Worm (Caenorhabditis elegans): Measurements from ENCODE around the gene M03E7.3.

Gene M03E7.3

DNA sequence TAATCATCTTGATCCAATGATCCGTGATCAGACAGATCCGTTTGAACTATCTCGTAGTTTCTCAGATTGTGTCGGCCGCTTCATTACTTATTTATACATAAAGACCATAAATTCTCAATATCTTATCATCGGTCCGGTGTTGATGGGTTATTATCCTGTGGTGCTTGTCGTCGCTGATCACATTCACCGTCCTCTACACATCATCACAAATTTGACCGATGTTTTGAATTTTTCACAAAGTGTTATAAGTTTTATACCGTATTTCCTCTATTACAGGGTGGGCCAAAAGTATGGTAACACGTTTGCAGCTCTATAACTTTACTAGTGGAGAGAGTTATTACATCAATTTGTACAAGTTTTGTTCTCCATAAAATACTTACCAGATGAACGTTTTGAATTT is 26.9 kb upstream of the M03E7.3 start:
- no peak for TF ChIP-seq nhr-90 (tag; optimal IDR thresholded peaks at IDR 0.05; ENCODE audit: poor library complexity)

DNA sequence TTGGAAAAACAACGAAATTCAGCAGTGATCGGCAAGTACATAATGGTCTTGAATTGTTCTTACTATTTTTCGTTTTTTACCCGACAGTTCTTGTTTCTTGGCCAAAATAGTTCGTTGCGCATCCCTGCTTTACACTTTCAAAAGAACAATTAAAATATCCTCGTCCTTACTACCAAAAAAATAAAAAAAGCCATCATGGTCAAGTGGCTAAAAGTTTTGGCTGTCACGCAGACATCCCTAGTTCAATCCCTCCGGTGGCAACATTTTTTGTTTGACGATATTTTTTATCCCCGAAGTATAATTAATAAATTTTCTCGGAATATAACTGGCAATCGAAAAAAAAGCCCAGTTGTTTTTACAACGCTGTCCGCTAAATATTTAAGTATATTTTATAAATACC is 22.9 kb upstream of the M03E7.3 start:
- TF ChIP-seq unc-130 (tag; optimal IDR thresholded peaks at IDR 0.05) = no peak
- no peak for TF ChIP-seq vab-15 (tag; optimal IDR thresholded peaks at IDR 0.05)
- no peak for TF ChIP-seq hlh-4 (tag; optimal IDR thresholded peaks at IDR 0.05)
- no peak for TF ChIP-seq unc-86 (tag; optimal IDR thresholded peaks at IDR 0.05)
- TF ChIP-seq fkh-4 (tag; optimal IDR thresholded peaks at IDR 0.05; ENCODE audit: borderline replicate concordance) = no peak
- no peak for TF ChIP-seq nhr-76 (tag; optimal IDR thresholded peaks at IDR 0.05)
- no peak for TF ChIP-seq tlp-1 (tag; optimal IDR thresholded peaks at IDR 0.05)
- no peak for TF ChIP-seq lin-35 (GFP tag; optimal IDR thresholded peaks at IDR 0.05)

DNA sequence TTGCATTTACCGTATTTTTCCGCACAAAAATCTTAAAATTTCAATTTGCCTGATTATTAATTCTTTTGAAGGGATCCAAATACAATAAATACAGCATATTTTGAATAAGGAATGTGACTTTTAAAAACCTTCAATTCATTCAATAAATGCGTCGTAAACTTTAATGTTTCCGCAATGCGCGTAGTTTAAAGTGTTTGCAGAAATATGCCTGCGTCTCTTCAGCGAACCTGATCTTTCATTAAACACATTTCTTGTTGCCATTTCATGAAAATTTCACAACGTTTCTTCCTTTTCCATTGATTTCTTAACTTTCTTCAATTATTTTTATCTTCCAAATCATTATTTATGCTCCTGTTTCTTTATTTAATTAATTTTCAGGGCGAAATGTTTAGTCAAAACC is 22.5 kb upstream of the M03E7.3 start, which contains the start of gene vps-37:
TSS of gene vps-37 (plus strand) at position 378 of the 400 bp plus-strand sequence.
- peak; percentile 91 for TF ChIP-seq efl-1 (optimal IDR thresholded peaks at IDR 0.05)
- TF ChIP-seq efl-1 (GFP tag; optimal IDR thresholded peaks at IDR 0.05 in 1 of 2) = peak; percentile 83 to 98
- no peak for TF ChIP-seq ceh-88 (GFP tag; IDR thresholded peaks at IDR 0.05)
- peak; percentile 61 for TF ChIP-seq lin-39 (tag; optimal IDR thresholded peaks at IDR 0.05)
- TF ChIP-seq nhr-71 (tag; optimal IDR thresholded peaks at IDR 0.05) = peak; percentile 87
- no peak for TF ChIP-seq unc-98 (GFP tag; IDR thresholded peaks at IDR 0.05)
- peak; percentile 77 for TF ChIP-seq xbp-1 (tag; optimal IDR thresholded peaks at IDR 0.05)
- peak in 1 of 2 experiments; percentile 34 for TF ChIP-seq ztf-11 (tag; optimal IDR thresholded peaks at IDR 0.05)
- TF ChIP-seq zip-4 (GFP tag; optimal IDR thresholded peaks at IDR 0.05) = no peak
- TF ChIP-seq zag-1 (tag; optimal IDR thresholded peaks at IDR 0.05) = peak; percentile 53
- TF ChIP-seq lin-15B (tag; optimal IDR thresholded peaks at IDR 0.05) = peak; percentile 78
- TF ChIP-seq nhr-76 (tag; optimal IDR thresholded peaks at IDR 0.05) = no peak
- TF ChIP-seq ztf-4 (tag; optimal IDR thresholded peaks at IDR 0.05) = peak; percentile 69
- peak; percentile 86 for TF ChIP-seq rnt-1 (tag; optimal IDR thresholded peaks at IDR 0.05)
- peak; percentile 47 for TF ChIP-seq mef-2 (tag; optimal IDR thresholded peaks at IDR 0.05)
- TF ChIP-seq skn-1 (tag; optimal IDR thresholded peaks at IDR 0.05) = peak; percentile 57
- TF ChIP-seq lin-13 (GFP tag; optimal IDR thresholded peaks at IDR 0.05) = peak; percentile 77
- peak; percentile 54 for TF ChIP-seq lir-3 (tag; optimal IDR thresholded peaks at IDR 0.05; ENCODE audit: poor library complexity)
- TF ChIP-seq fkh-10 (GFP tag; optimal IDR thresholded peaks at IDR 0.05) = no peak
- TF ChIP-seq ceh-63 (GFP tag; optimal IDR thresholded peaks at IDR 0.05) = no peak
- TF ChIP-seq nhr-85 (tag) = peak; percentile 81
- no peak for TF ChIP-seq nhr-12 (tag; optimal IDR thresholded peaks at IDR 0.05)
- peak; percentile 69 for TF ChIP-seq irx-1 (tag; optimal IDR thresholded peaks at IDR 0.05)
- peak; percentile 88 for TF ChIP-seq snu-23 (GFP tag; optimal IDR thresholded peaks at IDR 0.05)
- peak; percentile 33 for TF ChIP-seq nhr-11 (tag; optimal IDR thresholded peaks at IDR 0.05)
- TF ChIP-seq lsy-2 (tag; optimal IDR thresholded peaks at IDR 0.05) = peak; percentile 92 to 94
- peak; percentile 68 for TF ChIP-seq mab-9 (GFP tag; IDR thresholded peaks at IDR 0.05)
- TF ChIP-seq tlp-1 (tag; optimal IDR thresholded peaks at IDR 0.05) = no peak
- peak; percentile 35 for TF ChIP-seq sox-4 (tag; optimal IDR thresholded peaks at IDR 0.05)
- no peak for TF ChIP-seq alr-1 (tag; optimal IDR thresholded peaks at IDR 0.05; ENCODE audit: borderline replicate concordance)
- peak; percentile 50 for TF ChIP-seq ces-1 (GFP tag; optimal IDR thresholded peaks at IDR 0.05)
- no peak for TF ChIP-seq vab-15 (tag; optimal IDR thresholded peaks at IDR 0.05)
- TF ChIP-seq ets-5 (GFP tag; IDR thresholded peaks at IDR 0.05) = no peak
- no peak for TF ChIP-seq efl-3 (GFP tag; optimal IDR thresholded peaks at IDR 0.05)
- no peak for TF ChIP-seq fkh-4 (tag; optimal IDR thresholded peaks at IDR 0.05; ENCODE audit: borderline replicate concordance)
- TF ChIP-seq blmp-1 (tag; optimal IDR thresholded peaks at IDR 0.05) = peak; percentile 62
- no peak for TF ChIP-seq sup-37 (GFP tag; optimal IDR thresholded peaks at IDR 0.05)
- TF ChIP-seq ceh-8 (GFP tag; optimal IDR thresholded peaks at IDR 0.05) = peak; percentile 20
- peak; percentile 79 for TF ChIP-seq aly-2 (tag; optimal IDR thresholded peaks at IDR 0.05)
- TF ChIP-seq nhr-77 (tag; optimal IDR thresholded peaks at IDR 0.05) = no peak
- TF ChIP-seq sptf-1 (tag; optimal IDR thresholded peaks at IDR 0.05) = no peak
- no peak for TF ChIP-seq elt-2 (tag; optimal IDR thresholded peaks at IDR 0.05)
- TF ChIP-seq nhr-84 (tag; optimal IDR thresholded peaks at IDR 0.05) = peak; percentile 43
- peak; percentile 61; the same call in 1 of the 2 replicates for TF ChIP-seq isw-1 (GFP tag; IDR thresholded peaks at IDR 0.05)
- TF ChIP-seq C16A3.4 (tag; optimal IDR thresholded peaks at IDR 0.05) = peak; percentile 87
